Worm (Caenorhabditis elegans): ENCODE results near the gene fnta-1.

fnta-1 gene

ce11 chrIV:192046-192445, 48.1 kb downstream of the fnta-1 start, which contains the start of gene Y38C1AA.12 (continued):
- no peak for TF ChIP-seq aly-2 (tag; optimal IDR thresholded peaks at IDR 0.05)
- TF ChIP-seq lin-13 (GFP tag; optimal IDR thresholded peaks at IDR 0.05), result peak; percentile 84
- peak; percentile 27 for TF ChIP-seq blmp-1 (tag; optimal IDR thresholded peaks at IDR 0.05; ENCODE audit: insufficient read depth)

ce11 chrIV:189087-189486, 51.0 kb downstream of the fnta-1 start:
- TF ChIP-seq blmp-1 (tag; optimal IDR thresholded peaks at IDR 0.05; ENCODE audit: insufficient read depth), result no peak
- TF ChIP-seq snpc-4 (tag; optimal IDR thresholded peaks at IDR 0.05), result no peak
- no peak for TF ChIP-seq ztf-1 (GFP tag; conservative IDR thresholded peaks at IDR 0.05)
- no peak for TF ChIP-seq nhr-12 (tag; optimal IDR thresholded peaks at IDR 0.05)
- no peak for TF ChIP-seq mbf-1 (tag; optimal IDR thresholded peaks at IDR 0.05)
- no peak for TF ChIP-seq lin-39 (tag; optimal IDR thresholded peaks at IDR 0.05)
- no peak for TF ChIP-seq F13H6.1 (tag; optimal IDR thresholded peaks at IDR 0.05)
- TF ChIP-seq crh-2 (tag; optimal IDR thresholded peaks at IDR 0.05), result no peak
